Fruit fly (Drosophila melanogaster): ENCODE data around the gene oc.

The oc gene

dm6 chrX:8690003-8690402 is 39.5 kb upstream of the oc start, which contains the start of the genes Ppt1 and Ogg1 (continued):
- TF ChIP-seq NfI (GFP tag; optimal IDR thresholded peaks at IDR 0.05) (peak; percentile 58), run (tag; optimal IDR thresholded peaks at IDR 0.05) (no peak), peb (GFP tag; IDR thresholded peaks at IDR 0.05) (no peak), kah (GFP tag; optimal IDR thresholded peaks at IDR 0.05) (no peak), CG8924 (tag; optimal IDR thresholded peaks at IDR 0.05) (peak; percentile 27), Opbp (GFP tag; IDR thresholded peaks at IDR 0.05; ENCODE audit: partially characterized antibody) (no peak), Tbp (GFP tag; optimal IDR thresholded peaks at IDR 0.05) (no peak), caup (GFP tag; optimal IDR thresholded peaks at IDR 0.05; ENCODE audit: severe bottlenecking) (peak; percentile 59), Trl (optimal IDR thresholded peaks at IDR 0.05) (no peak), Trl (GFP tag; optimal IDR thresholded peaks at IDR 0.05) (peak; percentile 71), lmd (GFP tag; IDR thresholded peaks at IDR 0.05) (peak; percentile 34; the same call in 1 of the 2 replicates), CG9215 (GFP tag; IDR thresholded peaks at IDR 0.05) (no peak), CG10462 (GFP tag; optimal IDR thresholded peaks at IDR 0.05) (peak; percentile 22), CG6175 (GFP tag; IDR thresholded peaks at IDR 0.05) (no peak), CG33557 (GFP tag; optimal IDR thresholded peaks at IDR 0.05) (peak; percentile 23), CG30020 (tag; optimal IDR thresholded peaks at IDR 0.05) (peak; percentile 50), CG11695 (GFP tag; IDR thresholded peaks at IDR 0.05) (0 out of 3 replicates have a peak, but pooled peaks have one; percentile 18), Asciz (GFP tag; optimal IDR thresholded peaks at IDR 0.05) (no peak), bbx (GFP tag; IDR thresholded peaks at IDR 0.05; ENCODE audit: partially characterized antibody) (peak; percentile 25; the same call in 1 of the 2 replicates), CG15269 (tag; optimal IDR thresholded peaks at IDR 0.05) (peak; percentile 42), PHDP (tag; optimal IDR thresholded peaks at IDR 0.05) (peak; percentile 13), CG13123 (GFP tag; optimal IDR thresholded peaks at IDR 0.05) (peak; percentile 43), odd (GFP tag; optimal IDR thresholded peaks at IDR 0.05) (no peak), B-H2 (GFP tag; optimal IDR thresholded peaks at IDR 0.05) (peak; percentile 68), CG12236 (GFP tag; optimal IDR thresholded peaks at IDR 0.05) (no peak), CG1602 (GFP tag; optimal IDR thresholded peaks at IDR 0.05) (peak; percentile 20), twi (tag; optimal IDR thresholded peaks at IDR 0.05) (peak; percentile 30), CG10267 (tag; optimal IDR thresholded peaks at IDR 0.05) (peak; percentile 95), Xbp1 (GFP tag; optimal IDR thresholded peaks at IDR 0.05) (peak; percentile 62), abd-A (tag; optimal IDR thresholded peaks at IDR 0.05) (no peak), CG33213 (GFP tag; optimal IDR thresholded peaks at IDR 0.05) (peak; percentile 59), CG18262 (tag; optimal IDR thresholded peaks at IDR 0.05) (peak; percentile 34), Hmx (GFP tag; optimal IDR thresholded peaks at IDR 0.05) (no peak), zen (tag; optimal IDR thresholded peaks at IDR 0.05) (no peak), bsh (GFP tag; optimal IDR thresholded peaks at IDR 0.05) (peak in 1 of 2 experiments; percentile 44), insv (GFP tag; optimal IDR thresholded peaks at IDR 0.05) (no peak), gcm2 (GFP tag; optimal IDR thresholded peaks at IDR 0.05) (no peak), chif (GFP tag; optimal IDR thresholded peaks at IDR 0.05) (peak in 1 of 2 experiments; percentile 47), klu (GFP tag; IDR thresholded peaks at IDR 0.05) (0 out of 2 replicates have a peak, but pooled peaks have one; percentile 9), Med (GFP tag) (peak; percentile 95), CG18476 (GFP tag; optimal IDR thresholded peaks at IDR 0.05) (no peak), CG34422 (GFP tag; IDR thresholded peaks at IDR 0.05) (peak; percentile 53; the same call in 1 of the 3 replicates), Dip3 (GFP tag; optimal IDR thresholded peaks at IDR 0.05) (peak; percentile 47), exex (tag; optimal IDR thresholded peaks at IDR 0.05) (peak; percentile 22), gcm (GFP tag; optimal IDR thresholded peaks at IDR 0.05) (peak; percentile 10), CG2678 (tag; optimal IDR thresholded peaks at IDR 0.05) (peak; percentile 58), CG9437 (GFP tag; optimal IDR thresholded peaks at IDR 0.05) (no peak), vnd (GFP tag; IDR thresholded peaks at IDR 0.05; ENCODE audit: partially characterized antibody) (0 out of 3 replicates have a peak, but pooled peaks have one; percentile 14), tap (tag; optimal IDR thresholded peaks at IDR 0.05) (peak; percentile 31), CG10147 (GFP tag; optimal IDR thresholded peaks at IDR 0.05) (peak; percentile 43)
